5 fruit fly cellular contexts compared by ENCODE assay signal in genomic region chr2L:21309754-21310426, dm6.
TF ChIP-seq lines count a peak whose summit lies in the region.

Gene Mondo, minus strand, starts transcription at chr2L:21310050.

- TF ChIP-seq CTCF in whole organism, embryonic (GFP tag; optimal IDR thresholded peaks at IDR 0.05; lab: Kevin White, UChicago): no peak

TF ChIP-seq in whole organism, adult, 20 proteins besides CTCF, POLR2A, EP300 and RAD21:
- TF ChIP-seq Hr96 (GFP tag; optimal IDR thresholded peaks at IDR 0.05; lab: Kevin White, UChicago): peak; percentile 48
- TF ChIP-seq tj (GFP tag; optimal IDR thresholded peaks at IDR 0.05; lab: Kevin White, UChicago): peak; percentile 62
- TF ChIP-seq kay (GFP tag; lab: Kevin White, UChicago; ENCODE audit: borderline replicate concordance): no peak
- peak; percentile 41 for TF ChIP-seq CG5204 (GFP tag; optimal IDR thresholded peaks at IDR 0.05; lab: Kevin White, UChicago)
- TF ChIP-seq CG14711 (tag; optimal IDR thresholded peaks at IDR 0.05; lab: Kevin White, UChicago): peak; percentile 96

TF ChIP-seq in whole organism, embryonic, 481 proteins besides CTCF, POLR2A, EP300 and RAD21 (continues in another document):
- peak; percentile 64 for TF ChIP-seq sob (GFP tag; IDR thresholded peaks at IDR 0.05; lab: Robert Waterston, UW)
- TF ChIP-seq sug (tag; optimal IDR thresholded peaks at IDR 0.05; lab: Kevin White, UChicago): no peak
- TF ChIP-seq CG5953 (GFP tag; IDR thresholded peaks at IDR 0.05; lab: Robert Waterston, UW): no peak
- no peak for TF ChIP-seq CG10431 (GFP tag; optimal IDR thresholded peaks at IDR 0.05; lab: Kevin White, UChicago)
- TF ChIP-seq CG30020 (tag; optimal IDR thresholded peaks at IDR 0.05; lab: Kevin White, UChicago): peak; percentile 89
- TF ChIP-seq CG32767 (GFP tag; IDR thresholded peaks at IDR 0.05; lab: Robert Waterston, UW): no peak
- no peak for TF ChIP-seq peb (GFP tag; IDR thresholded peaks at IDR 0.05; lab: Robert Waterston, UW)
- TF ChIP-seq CG12155 (GFP tag; optimal IDR thresholded peaks at IDR 0.05; lab: Kevin White, UChicago): no peak
- TF ChIP-seq Abd-B (GFP tag; optimal IDR thresholded peaks at IDR 0.05; lab: Kevin White, UChicago): no peak
- 0 out of 2 replicates have a peak, but pooled peaks have one; percentile 10 for TF ChIP-seq CG11085 (GFP tag; IDR thresholded peaks at IDR 0.05; lab: Robert Waterston, UW)
- TF ChIP-seq YL-1 (GFP tag; optimal IDR thresholded peaks at IDR 0.05; lab: Kevin White, UChicago): no peak
- no peak for TF ChIP-seq CG2889 (GFP tag; IDR thresholded peaks at IDR 0.05; lab: Robert Waterston, UW)
- no peak for TF ChIP-seq Fer1 (GFP tag; optimal IDR thresholded peaks at IDR 0.05; lab: Kevin White, UChicago)
- peak; percentile 11 for TF ChIP-seq Sin3A (optimal IDR thresholded peaks at IDR 0.05; lab: Kevin White, UChicago)
- no peak for TF ChIP-seq sna (GFP tag; IDR thresholded peaks at IDR 0.05; lab: Robert Waterston, UW; ENCODE audit: partially characterized antibody)
- no peak for TF ChIP-seq CG6254 (GFP tag; optimal IDR thresholded peaks at IDR 0.05; lab: Kevin White, UChicago)
- TF ChIP-seq Xrp1 (GFP tag; IDR thresholded peaks at IDR 0.05; lab: Robert Waterston, UW): peak; percentile 43
- TF ChIP-seq Oli (tag; optimal IDR thresholded peaks at IDR 0.05; lab: Kevin White, UChicago): peak; percentile 53
- TF ChIP-seq hkb (optimal IDR thresholded peaks at IDR 0.05; lab: Kevin White, UChicago): no peak
- no peak for TF ChIP-seq hkb (GFP tag; IDR thresholded peaks at IDR 0.05; lab: Robert Waterston, UW)
- no peak for TF ChIP-seq sisA (GFP tag; IDR thresholded peaks at IDR 0.05; lab: Robert Waterston, UW)
- peak; percentile 42 for TF ChIP-seq CG12659 (GFP tag; optimal IDR thresholded peaks at IDR 0.05; lab: Kevin White, UChicago)

TF ChIP-seq in whole organism, prepupa, 60 proteins besides CTCF, POLR2A, EP300 and RAD21 (continues in another document):
- TF ChIP-seq topi (GFP tag; optimal IDR thresholded peaks at IDR 0.05; lab: Kevin White, UChicago) (no peak), CG8119 (GFP tag; IDR thresholded peaks at IDR 0.05; lab: Robert Waterston, UW) (peak; percentile 60), CG32006 (GFP tag; optimal IDR thresholded peaks at IDR 0.05; lab: Kevin White, UChicago) (no peak), Sox15 (GFP tag; optimal IDR thresholded peaks at IDR 0.05; lab: Kevin White, UChicago) (no peak), CG6163 (GFP tag; IDR thresholded peaks at IDR 0.05; lab: Robert Waterston, UW) (no peak; the same call in 2 of the 3 replicates), CG11902 (GFP tag; optimal IDR thresholded peaks at IDR 0.05; lab: Kevin White, UChicago) (no peak), CG3919 (GFP tag; optimal IDR thresholded peaks at IDR 0.05; lab: Kevin White, UChicago) (no peak), eg (GFP tag; IDR thresholded peaks at IDR 0.05; lab: Robert Waterston, UW) (no peak; the same call in 2 of the 3 replicates), cyc (GFP tag; optimal IDR thresholded peaks at IDR 0.05; lab: Kevin White, UChicago) (no peak), CG8632 (GFP tag; optimal IDR thresholded peaks at IDR 0.05; lab: Kevin White, UChicago) (no peak), Met (GFP tag; optimal IDR thresholded peaks at IDR 0.05; lab: Kevin White, UChicago) (no peak), Sox102F (GFP tag; optimal IDR thresholded peaks at IDR 0.05; lab: Kevin White, UChicago) (no peak), CG9139 (GFP tag; optimal IDR thresholded peaks at IDR 0.05; lab: Kevin White, UChicago) (no peak), CG6792 (GFP tag; optimal IDR thresholded peaks at IDR 0.05; lab: Kevin White, UChicago) (no peak), CG1621 (tag; optimal IDR thresholded peaks at IDR 0.05; lab: Kevin White, UChicago) (no peak), Gug (GFP tag; IDR thresholded peaks at IDR 0.05; lab: Robert Waterston, UW) (peak; percentile 41), CG16779 (tag; optimal IDR thresholded peaks at IDR 0.05; lab: Kevin White, UChicago) (no peak), OdsH (GFP tag; optimal IDR thresholded peaks at IDR 0.05; lab: Kevin White, UChicago) (peak; percentile 37), Lpt (GFP tag; optimal IDR thresholded peaks at IDR 0.05; lab: Kevin White, UChicago) (no peak), CG34406 (GFP tag; optimal IDR thresholded peaks at IDR 0.05; lab: Kevin White, UChicago) (peak; percentile 27), CG10669 (GFP tag; optimal IDR thresholded peaks at IDR 0.05; lab: Kevin White, UChicago) (no peak), pdm3 (GFP tag; optimal IDR thresholded peaks at IDR 0.05; lab: Kevin White, UChicago) (no peak), lz (GFP tag; optimal IDR thresholded peaks at IDR 0.05; lab: Kevin White, UChicago) (no peak), net (GFP tag; optimal IDR thresholded peaks at IDR 0.05; lab: Kevin White, UChicago) (no peak)

TF ChIP-seq in whole organism, pupa, 21 proteins besides CTCF, POLR2A, EP300 and RAD21:
- TF ChIP-seq CG17806 (tag; optimal IDR thresholded peaks at IDR 0.05; lab: Kevin White, UChicago): peak; percentile 36
- no peak for TF ChIP-seq D1 (tag; optimal IDR thresholded peaks at IDR 0.05; lab: Kevin White, UChicago)
- TF ChIP-seq CG4496 (GFP tag; IDR thresholded peaks at IDR 0.05; lab: Robert Waterston, UW): peak; percentile 38; the same call in 1 of the 3 replicates
- no peak for TF ChIP-seq rn (GFP tag; IDR thresholded peaks at IDR 0.05; lab: Robert Waterston, UW)
- TF ChIP-seq CG9948 (tag; optimal IDR thresholded peaks at IDR 0.05; lab: Kevin White, UChicago): no peak
- TF ChIP-seq CG14655 (GFP tag; optimal IDR thresholded peaks at IDR 0.05; lab: Kevin White, UChicago): peak; percentile 33
- no peak for TF ChIP-seq EcR (GFP tag; optimal IDR thresholded peaks at IDR 0.05; lab: Kevin White, UChicago)
- peak; percentile 36; the same call in 1 of the 2 replicates for TF ChIP-seq CG32121 (GFP tag; IDR thresholded peaks at IDR 0.05; lab: Robert Waterston, UW)
- TF ChIP-seq CG15710 (tag; optimal IDR thresholded peaks at IDR 0.05; lab: Kevin White, UChicago): no peak
- TF ChIP-seq CG10348 (GFP tag; IDR thresholded peaks at IDR 0.05; lab: Robert Waterston, UW): no peak
- TF ChIP-seq Snoo (tag; optimal IDR thresholded peaks at IDR 0.05; lab: Kevin White, UChicago): peak; percentile 3
- no peak for TF ChIP-seq CG34367 (tag; optimal IDR thresholded peaks at IDR 0.05; lab: Kevin White, UChicago)
- TF ChIP-seq Pif1A (GFP tag; optimal IDR thresholded peaks at IDR 0.05; lab: Kevin White, UChicago): peak; percentile 10
- TF ChIP-seq CG8301 (tag; optimal IDR thresholded peaks at IDR 0.05; lab: Kevin White, UChicago): no peak
TF ChIP-seq in whole organism, pupa: peak in this region for 6.

TF ChIP-seq in whole organism, wandering third instar larva, 38 proteins besides CTCF, POLR2A, EP300 and RAD21 (continues in another document):
- no peak for TF ChIP-seq Mio (GFP tag; optimal IDR thresholded peaks at IDR 0.05; lab: Kevin White, UChicago)
- no peak for TF ChIP-seq Dfd (GFP tag; optimal IDR thresholded peaks at IDR 0.05; lab: Kevin White, UChicago)
- TF ChIP-seq fru (GFP tag; optimal IDR thresholded peaks at IDR 0.05; lab: Kevin White, UChicago): peak; percentile 0
- peak; percentile 73 for TF ChIP-seq Hr83 (GFP tag; optimal IDR thresholded peaks at IDR 0.05; lab: Kevin White, UChicago; ENCODE audit: poor library complexity, severe bottlenecking)
- peak; percentile 18 for TF ChIP-seq jim (GFP tag; optimal IDR thresholded peaks at IDR 0.05; lab: Kevin White, UChicago)
- no peak for TF ChIP-seq OdsH (GFP tag; optimal IDR thresholded peaks at IDR 0.05; lab: Kevin White, UChicago)
- no peak for TF ChIP-seq woc (GFP tag; optimal IDR thresholded peaks at IDR 0.05; lab: Kevin White, UChicago)
- TF ChIP-seq rgr (GFP tag; optimal IDR thresholded peaks at IDR 0.05; lab: Kevin White, UChicago): no peak
- TF ChIP-seq br (GFP tag; optimal IDR thresholded peaks at IDR 0.05; lab: Kevin White, UChicago): peak; percentile 38
- TF ChIP-seq CrebA (GFP tag; optimal IDR thresholded peaks at IDR 0.05; lab: Kevin White, UChicago; ENCODE audit: borderline replicate concordance): no peak
- no peak for TF ChIP-seq Rel (GFP tag; optimal IDR thresholded peaks at IDR 0.05; lab: Kevin White, UChicago)
- TF ChIP-seq Rel (tag; optimal IDR thresholded peaks at IDR 0.05; lab: Kevin White, UChicago): no peak
- TF ChIP-seq HLH106 (tag; optimal IDR thresholded peaks at IDR 0.05; lab: Kevin White, UChicago): peak; percentile 46
- TF ChIP-seq sv (GFP tag; optimal IDR thresholded peaks at IDR 0.05; lab: Kevin White, UChicago): no peak
- no peak for TF ChIP-seq dmrt93B (GFP tag; optimal IDR thresholded peaks at IDR 0.05; lab: Kevin White, UChicago)
- TF ChIP-seq Sp1 (GFP tag; optimal IDR thresholded peaks at IDR 0.05; lab: Kevin White, UChicago): no peak
- TF ChIP-seq CG9705 (GFP tag; optimal IDR thresholded peaks at IDR 0.05; lab: Kevin White, UChicago): no peak
- TF ChIP-seq GATAd (GFP tag; optimal IDR thresholded peaks at IDR 0.05; lab: Kevin White, UChicago): no peak
- no peak for TF ChIP-seq sage (GFP tag; optimal IDR thresholded peaks at IDR 0.05; lab: Kevin White, UChicago)
- peak; percentile 30 for TF ChIP-seq Dif (GFP tag; optimal IDR thresholded peaks at IDR 0.05; lab: Kevin White, UChicago; ENCODE audit: partially characterized antibody)
- no peak for TF ChIP-seq psq (GFP tag; optimal IDR thresholded peaks at IDR 0.05; lab: Kevin White, UChicago)
- no peak for TF ChIP-seq h (GFP tag; optimal IDR thresholded peaks at IDR 0.05; lab: Kevin White, UChicago)
- no peak for TF ChIP-seq N (GFP tag; optimal IDR thresholded peaks at IDR 0.05; lab: Kevin White, UChicago)
- no peak for TF ChIP-seq lola (GFP tag; optimal IDR thresholded peaks at IDR 0.05; lab: Kevin White, UChicago)
- no peak for TF ChIP-seq CG32264 (GFP tag; optimal IDR thresholded peaks at IDR 0.05; lab: Kevin White, UChicago)
- TF ChIP-seq dl (GFP tag; optimal IDR thresholded peaks at IDR 0.05; lab: Kevin White, UChicago; ENCODE audit: insufficient read depth in 1 of 2, partially characterized antibody in 2 of 2): peak in 1 of 2 experiments; percentile 32
- no peak for TF ChIP-seq Abd-B (GFP tag; optimal IDR thresholded peaks at IDR 0.05; lab: Kevin White, UChicago)
- TF ChIP-seq pan (optimal IDR thresholded peaks at IDR 0.05; lab: Kevin White, UChicago): no peak
- TF ChIP-seq Vsx2 (GFP tag; optimal IDR thresholded peaks at IDR 0.05; lab: Kevin White, UChicago; ENCODE audit: partially characterized antibody): no peak
- no peak for TF ChIP-seq usp (GFP tag; optimal IDR thresholded peaks at IDR 0.05; lab: Kevin White, UChicago)
- no peak for TF ChIP-seq ey (GFP tag; optimal IDR thresholded peaks at IDR 0.05; lab: Kevin White, UChicago)
- TF ChIP-seq Hr78 (GFP tag; optimal IDR thresholded peaks at IDR 0.05; lab: Kevin White, UChicago): no peak
- TF ChIP-seq foxo (GFP tag; optimal IDR thresholded peaks at IDR 0.05; lab: Kevin White, UChicago): no peak
- TF ChIP-seq Myc (optimal IDR thresholded peaks at IDR 0.05; lab: Kevin White, UChicago): no peak
- peak; percentile 6 for TF ChIP-seq Hnf4 (GFP tag; optimal IDR thresholded peaks at IDR 0.05; lab: Kevin White, UChicago)
- no peak for TF ChIP-seq dsf (GFP tag; optimal IDR thresholded peaks at IDR 0.05; lab: Kevin White, UChicago; ENCODE audit: borderline replicate concordance)
